Fruit fly (Drosophila melanogaster): ENCODE measurements around the gene CG1265.

Gene CG1265

dm6 chr3L:4259102-4259558 lies 4.6 kb downstream of the CG1265 start, which contains the start of the genes CG15011 and CG1309 (continued):
- TF ChIP-seq jing (GFP tag; optimal IDR thresholded peaks at IDR 0.05) (no peak), Hand (GFP tag; optimal IDR thresholded peaks at IDR 0.05) (peak; percentile 36), Lhr (GFP tag; optimal IDR thresholded peaks at IDR 0.05) (peak; percentile 31), ssp (GFP tag; IDR thresholded peaks at IDR 0.05) (peak; percentile 66), eve (GFP tag; optimal IDR thresholded peaks at IDR 0.05) (no peak), jigr1 (GFP tag; IDR thresholded peaks at IDR 0.05) (0 out of 3 replicates have a peak, but pooled peaks have one; percentile 8), wor (GFP tag; IDR thresholded peaks at IDR 0.05) (peak; percentile 63), knrl (GFP tag; IDR thresholded peaks at IDR 0.05; ENCODE audit: partially characterized antibody) (peak; percentile 69), Trl (optimal IDR thresholded peaks at IDR 0.05) (no peak), Trl (GFP tag; optimal IDR thresholded peaks at IDR 0.05) (peak; percentile 82), br (optimal IDR thresholded peaks at IDR 0.05) (no peak), dpn (GFP tag; optimal IDR thresholded peaks at IDR 0.05) (peak; percentile 85 to 88), CG7839 (tag; optimal IDR thresholded peaks at IDR 0.05) (peak; percentile 85), run (tag; optimal IDR thresholded peaks at IDR 0.05) (peak; percentile 39), CG2116 (GFP tag; optimal IDR thresholded peaks at IDR 0.05) (peak; percentile 76), CG17912 (GFP tag; optimal IDR thresholded peaks at IDR 0.05) (peak; percentile 28), dysf (GFP tag; IDR thresholded peaks at IDR 0.05) (peak; percentile 77), pita (GFP tag; optimal IDR thresholded peaks at IDR 0.05) (no peak), CG2129 (GFP tag; IDR thresholded peaks at IDR 0.05; ENCODE audit: partially characterized antibody) (no peak), CG8765 (GFP tag; IDR thresholded peaks at IDR 0.05) (peak; percentile 43; the same call in 1 of the 2 replicates), NC2β (GFP tag; optimal IDR thresholded peaks at IDR 0.05) (peak; percentile 85), sc (optimal IDR thresholded peaks at IDR 0.05) (no peak), sc (GFP tag; optimal IDR thresholded peaks at IDR 0.05) (peak; percentile 70), ara (GFP tag; IDR thresholded peaks at IDR 0.05) (no peak), Mrtf (GFP tag; IDR thresholded peaks at IDR 0.05) (peak; percentile 58; the same call in 1 of the 3 replicates), kay (GFP tag; optimal IDR thresholded peaks at IDR 0.05) (peak; percentile 72), CG10543 (GFP tag; optimal IDR thresholded peaks at IDR 0.05) (peak; percentile 87), CG11696 (GFP tag; IDR thresholded peaks at IDR 0.05) (no peak), psq (GFP tag; optimal IDR thresholded peaks at IDR 0.05) (peak; percentile 57), sob (GFP tag; IDR thresholded peaks at IDR 0.05) (peak; percentile 78), CG18476 (GFP tag; optimal IDR thresholded peaks at IDR 0.05) (peak; percentile 70), stc (GFP tag; IDR thresholded peaks at IDR 0.05) (no peak), fd102C (GFP tag; optimal IDR thresholded peaks at IDR 0.05) (peak; percentile 68), CG17829 (tag; optimal IDR thresholded peaks at IDR 0.05) (peak; percentile 90), CoRest (tag; optimal IDR thresholded peaks at IDR 0.05) (peak; percentile 92), gem (tag; optimal IDR thresholded peaks at IDR 0.05) (peak; percentile 91), CG6175 (GFP tag; IDR thresholded peaks at IDR 0.05) (no peak), HmgD (GFP tag; optimal IDR thresholded peaks at IDR 0.05) (peak; percentile 72), kah (GFP tag; optimal IDR thresholded peaks at IDR 0.05) (peak; percentile 14), E2f1 (GFP tag; IDR thresholded peaks at IDR 0.05) (peak; percentile 68), en (GFP tag; optimal IDR thresholded peaks at IDR 0.05) (peak; percentile 67), cg (GFP tag; optimal IDR thresholded peaks at IDR 0.05) (no peak), CG2120 (GFP tag; optimal IDR thresholded peaks at IDR 0.05) (peak; percentile 94), CG11247 (GFP tag; IDR thresholded peaks at IDR 0.05) (peak; percentile 56; the same call in 1 of the 2 replicates), CG42726 (GFP tag; IDR thresholded peaks at IDR 0.05; ENCODE audit: partially characterized antibody) (no peak), ranshi (GFP tag; IDR thresholded peaks at IDR 0.05) (peak; percentile 79; the same call in 1 of the 2 replicates), jumu (GFP tag; optimal IDR thresholded peaks at IDR 0.05) (peak; percentile 81), al (GFP tag; IDR thresholded peaks at IDR 0.05) (peak; percentile 78), Aef1 (GFP tag; IDR thresholded peaks at IDR 0.05) (peak; percentile 77), CG30403 (GFP tag; optimal IDR thresholded peaks at IDR 0.05) (peak; percentile 92), CG3281 (GFP tag; optimal IDR thresholded peaks at IDR 0.05) (peak; percentile 99), Atf-2 (GFP tag; optimal IDR thresholded peaks at IDR 0.05) (peak; percentile 84)
